Worm (Caenorhabditis elegans) whole organism, L4 larva: ENCODE measurements around the gene T27E7.1.

ENCODE experiments used
- D1046.2 ChIP-seq: fragments of 200-800 bp; sonication (Bioruptor generic); IDR thresholded peaks from 2 replicates; pipeline ENCODE4 v1.3.6; 2022; ENCODE audit warnings: missing genetic modification characterization, missing compliant biosample characterization
- F10B5.3 ChIP-seq: sonication (generic microtip); optimal IDR thresholded peaks from 2 replicates; lab custom pipeline; 2016; ENCODE audit warnings: mild to moderate bottlenecking, missing genetic modification characterization, missing compliant biosample characterization
- F37D6.2 ChIP-seq: sonication (generic microtip); optimal IDR thresholded peaks from 2 replicates; lab custom pipeline; 2016; ENCODE audit warnings: mild to moderate bottlenecking, missing genetic modification characterization, missing compliant biosample characterization
- R02D3.7 ChIP-seq: fragments of 150-350 bp; sonication (generic microtip); optimal IDR thresholded peaks from 3 replicates; lab custom pipeline; 2014; ENCODE audit warnings: missing biosample characterization, missing genetic modification characterization
- Y105C5A.15 ChIP-seq: fragments of 200-800 bp; sonication (Bioruptor generic); IDR thresholded peaks from 2 replicates; pipeline ENCODE4 v1.3.6; 2022; ENCODE audit warnings: missing genetic modification characterization, missing compliant biosample characterization
- Y5F2A.4 ChIP-seq: fragments of 200-800 bp; sonication (Bioruptor generic); optimal IDR thresholded peaks from 2 replicates; lab custom pipeline; 2018; ENCODE audit warnings: mild to moderate bottlenecking, missing genetic modification characterization, missing compliant biosample characterization
- Y75B8A.6 ChIP-seq: fragments of 200-800 bp; sonication (Bioruptor generic); IDR thresholded peaks from 2 replicates; pipeline ENCODE4 v1.3.6; 2022; ENCODE audit warnings: missing genetic modification reagents, missing genetic modification characterization, missing compliant biosample characterization
- ZK337.2 ChIP-seq: fragments of 200-800 bp; sonication (Bioruptor generic); IDR thresholded peaks from 2 replicates; pipeline ENCODE4 v1.3.6; 2022; ENCODE audit warnings: missing genetic modification reagents, missing genetic modification characterization, missing compliant biosample characterization
- ZK546.5 ChIP-seq, 2 experiments: sonication (generic microtip); optimal IDR thresholded peaks; 2 replicates each; lab custom pipeline; 2017; ENCODE audit warnings: missing biosample characterization in 2 of 2, missing genetic modification characterization in 2 of 2
- ceh-20 ChIP-seq: fragments of 200-800 bp; sonication (Bioruptor generic); IDR thresholded peaks from 2 replicates; pipeline ENCODE4 v1.3.6; 2022; ENCODE audit warnings: missing genetic modification reagents, missing genetic modification characterization, missing compliant biosample characterization
- ceh-28 ChIP-seq: fragments of 150-350 bp; optimal IDR thresholded peaks from 2 replicates; lab custom pipeline; 2014; ENCODE audit warnings: missing biosample characterization, missing genetic modification reagents, missing genetic modification characterization
- ceh-62 ChIP-seq: sonication (generic microtip); optimal IDR thresholded peaks from 2 replicates; lab custom pipeline; 2017; ENCODE audit warnings: missing biosample characterization, missing genetic modification characterization
- ces-1 ChIP-seq: fragments of 150-350 bp; sonication (generic microtip); optimal IDR thresholded peaks from 4 replicates; lab custom pipeline; 2014; ENCODE audit warnings: missing biosample characterization, missing genetic modification reagents, missing genetic modification characterization
- ctbp-1 ChIP-seq: fragments of 200-800 bp; sonication (Bioruptor generic); IDR thresholded peaks from 2 replicates; pipeline ENCODE4 v1.3.6; 2022; ENCODE audit warnings: missing genetic modification reagents, missing genetic modification characterization, missing compliant biosample characterization
- daf-12 ChIP-seq: fragments of 150-350 bp; optimal IDR thresholded peaks from 2 replicates; lab custom pipeline; 2014; ENCODE audit warnings: missing biosample characterization, missing genetic modification reagents, missing genetic modification characterization
- dve-1 ChIP-seq: sonication (generic microtip); optimal IDR thresholded peaks from 2 replicates; lab custom pipeline; 2017; ENCODE audit warnings: antibody characterized with exemption, mild to moderate bottlenecking, missing genetic modification characterization, missing compliant biosample characterization; ENCODE audit not compliant: insufficient read depth
- egl-27 ChIP-seq: sonication (generic microtip); optimal IDR thresholded peaks from 3 replicates; lab custom pipeline; 2017; ENCODE audit warnings: missing biosample characterization, missing genetic modification reagents, missing genetic modification characterization
- egl-43 ChIP-seq: fragments of 200-800 bp; sonication (Bioruptor generic); IDR thresholded peaks from 2 replicates; pipeline ENCODE4 v1.3.6; 2022; ENCODE audit warnings: missing genetic modification reagents, missing genetic modification characterization, missing compliant biosample characterization
- lim-7 ChIP-seq: fragments of 200-800 bp; sonication (Bioruptor generic); IDR thresholded peaks from 2 replicates; pipeline ENCODE4 v1.3.6; 2022; ENCODE audit warnings: missing genetic modification characterization, missing compliant biosample characterization
- lin-1 ChIP-seq: fragments of 200-800 bp; sonication (Bioruptor generic); IDR thresholded peaks from 2 replicates; pipeline ENCODE4 v1.3.6; 2022; ENCODE audit warnings: missing genetic modification reagents, missing genetic modification characterization, missing compliant biosample characterization
- lin-13 ChIP-seq: fragments of 150-350 bp; optimal IDR thresholded peaks from 2 replicates; lab custom pipeline; 2014; ENCODE audit warnings: missing biosample characterization, missing genetic modification reagents, missing genetic modification characterization
- lin-15B ChIP-seq: fragments of 150-350 bp; sonication (generic microtip); optimal IDR thresholded peaks from 3 replicates; lab custom pipeline; 2014; ENCODE audit warnings: missing biosample characterization, missing genetic modification characterization
- lin-38 ChIP-seq: fragments of 200-800 bp; sonication (Bioruptor generic); IDR thresholded peaks from 2 replicates; pipeline ENCODE4 v1.3.6; 2022; ENCODE audit warnings: missing genetic modification reagents, missing genetic modification characterization, missing compliant biosample characterization
- madf-5 ChIP-seq, 2 experiments: fragments of 200-800 bp; sonication (Bioruptor generic); IDR thresholded peaks; 2 replicates each; pipeline ENCODE4 v1.3.6; 2022; ENCODE audit warnings: missing compliant biosample characterization in 2 of 2, missing genetic modification characterization in 2 of 2
- madf-9 ChIP-seq: fragments of 200-800 bp; sonication (Bioruptor generic); conservative IDR thresholded peaks from 2 replicates; pipeline ENCODE4 v1.3.6; 2022; ENCODE audit warnings: missing genetic modification reagents, missing genetic modification characterization, missing compliant biosample characterization
- mes-2 ChIP-seq: sonication (generic microtip); optimal IDR thresholded peaks from 2 replicates; lab custom pipeline; 2016; ENCODE audit warnings: missing genotype, mild to moderate bottlenecking, missing genetic modification characterization, missing compliant biosample characterization; ENCODE audit not compliant: poor library complexity, severe bottlenecking
- mxl-2 ChIP-seq: fragments of 200-800 bp; sonication (Bioruptor generic); conservative IDR thresholded peaks from 2 replicates; pipeline ENCODE4 v1.3.6; 2022; ENCODE audit warnings: missing genetic modification reagents, missing genetic modification characterization, missing compliant biosample characterization
- mxl-3 ChIP-seq: fragments of 200-800 bp; sonication (Bioruptor generic); optimal IDR thresholded peaks from 2 replicates; lab custom pipeline; 2018; ENCODE audit warnings: mild to moderate bottlenecking, missing genetic modification characterization, missing compliant biosample characterization
- nhr-10 ChIP-seq: fragments of 150-350 bp; optimal IDR thresholded peaks from 2 replicates; lab custom pipeline; 2014; ENCODE audit warnings: missing biosample characterization, missing genetic modification characterization
- nhr-41 ChIP-seq: fragments of 200-800 bp; sonication (Bioruptor generic); IDR thresholded peaks from 2 replicates; pipeline ENCODE4 v1.3.6; 2022; ENCODE audit warnings: missing genetic modification reagents, missing genetic modification characterization, missing compliant biosample characterization
- nhr-42 ChIP-seq: fragments of 200-800 bp; sonication (Bioruptor generic); IDR thresholded peaks from 2 replicates; pipeline ENCODE4 v1.3.6; 2022; ENCODE audit warnings: missing genetic modification characterization, missing compliant biosample characterization
- pha-4 ChIP-seq, 2 experiments: fragments of 150-350 bp in 1 of 2; fragments of 200-800 bp in 1 of 2; sonication (Bioruptor generic) in 1 of 2; IDR thresholded peaks in 1 of 2; optimal IDR thresholded peaks in 1 of 2; 2 replicates each; pipeline versions ENCODE4 v1.3.6 to Lab custom; 2014 to 2022; ENCODE audit warnings: missing genetic modification characterization in 2 of 2, missing genetic modification reagents in 2 of 2, missing biosample characterization in 1 of 2, missing compliant biosample characterization in 1 of 2
- pqm-1 ChIP-seq: sonication (generic microtip); optimal IDR thresholded peaks from 2 replicates; lab custom pipeline; 2017; ENCODE audit warnings: missing biosample characterization, missing genetic modification characterization
- rbr-2 ChIP-seq: sonication (generic microtip); optimal IDR thresholded peaks from 2 replicates; lab custom pipeline; 2016; ENCODE audit warnings: missing genotype, missing genetic modification characterization, missing compliant biosample characterization
- saeg-2 ChIP-seq: fragments of 200-800 bp; sonication (Bioruptor generic); IDR thresholded peaks from 2 replicates; pipeline ENCODE4 v1.3.6; 2022; ENCODE audit warnings: missing genetic modification reagents, missing genetic modification characterization, missing compliant biosample characterization
- set-16 ChIP-seq: fragments of 200-800 bp; sonication (Bioruptor generic); IDR thresholded peaks from 2 replicates; pipeline ENCODE4 v1.3.6; 2022; ENCODE audit warnings: missing genetic modification reagents, missing genetic modification characterization, missing compliant biosample characterization
- snpc-1.2 ChIP-seq: fragments of 200-800 bp; sonication (Bioruptor generic); IDR thresholded peaks from 2 replicates; pipeline ENCODE4 v1.3.6; 2022; ENCODE audit warnings: missing genetic modification reagents, missing genetic modification characterization, missing compliant biosample characterization
- unc-62 ChIP-seq, 3 experiments: fragments of 150-350 bp in 1 of 3; sonication (generic microtip); optimal IDR thresholded peaks in 2 of 3; peaks in 1 of 3; 1 replicate in 1 of 3; 2 replicates in 2 of 3; lab custom pipeline; 2014 to 2017; ENCODE audit warnings: missing biosample characterization in 3 of 3, missing genetic modification characterization in 3 of 3, missing genetic modification reagents in 3 of 3, missing genotype in 1 of 3
- zag-1 ChIP-seq: fragments of 150-350 bp; optimal IDR thresholded peaks from 2 replicates; lab custom pipeline; 2014; ENCODE audit warnings: missing biosample characterization, missing genetic modification characterization
- zip-11 ChIP-seq: fragments of 200-800 bp; sonication (Bioruptor generic); IDR thresholded peaks from 2 replicates; pipeline ENCODE4 v1.3.6; 2022; ENCODE audit warnings: missing genetic modification characterization, missing compliant biosample characterization
- ztf-11 ChIP-seq: fragments of 150-350 bp; optimal IDR thresholded peaks from 2 replicates; lab custom pipeline; 2014; ENCODE audit warnings: missing biosample characterization, missing genetic modification characterization

The T27E7.1 gene

DNA sequence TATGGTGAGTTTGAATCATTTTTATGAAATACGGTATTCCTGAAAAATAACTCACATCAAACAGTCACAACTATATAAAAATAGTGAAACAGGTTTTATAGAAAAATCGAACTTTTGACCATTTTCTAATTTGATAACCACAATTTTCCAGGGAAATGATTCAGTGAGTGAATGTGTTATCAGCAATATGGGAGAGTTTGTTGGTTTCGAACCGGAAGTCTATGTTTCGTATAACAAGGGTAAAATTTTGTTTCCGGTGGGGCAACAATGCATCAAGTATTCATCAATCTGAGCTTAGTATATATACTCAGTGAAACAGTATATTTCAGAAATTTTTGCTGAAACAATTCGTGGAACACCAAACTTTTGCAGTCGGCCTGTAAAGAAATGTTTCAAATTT, 36.1 kb upstream of the T27E7.1 start (continued):
- TF ChIP-seq saeg-2 (no peak), pqm-1 (tag; lab: Kevin White, UChicago) (peak; percentile 47), nhr-42 (GFP tag; lab: Robert Waterston, UW) (no peak), lin-13 (no peak)
- TF ChIP-seq, all 104 proteins: peak for 4

DNA sequence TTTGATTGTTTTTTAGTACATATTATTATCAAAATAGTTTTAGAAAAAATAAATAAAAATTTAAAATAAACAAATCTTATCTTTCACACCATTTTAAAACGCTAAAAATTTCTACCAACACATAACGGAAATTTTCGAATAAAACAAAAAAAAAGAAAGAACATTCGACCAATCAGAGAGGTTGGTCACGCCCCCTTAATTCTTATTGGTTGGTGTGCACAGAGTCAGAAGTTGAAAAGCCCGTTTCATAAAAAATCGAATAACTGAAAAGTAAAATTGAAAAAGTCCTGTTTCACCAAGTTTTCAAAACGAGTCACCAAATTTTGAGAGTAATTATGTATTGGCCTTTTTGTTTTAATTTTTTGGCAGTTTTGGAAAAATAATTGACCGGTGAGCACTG, 28.4 kb upstream of the T27E7.1 start:
- TF ChIP-seq pha-4 (GFP tag; IDR thresholded peaks at IDR 0.05; lab: Robert Waterston, UW) (no peak), pha-4 (tag; optimal IDR thresholded peaks at IDR 0.05; lab: Kevin White, UChicago) (no peak), ZK546.5 (tag; optimal IDR thresholded peaks at IDR 0.05; lab: Kevin White, UChicago) (no peak), lin-1 (GFP tag; lab: Robert Waterston, UW) (no peak), Y75B8A.6 (GFP tag; lab: Robert Waterston, UW) (no peak), nhr-41 (GFP tag; lab: Robert Waterston, UW) (no peak), daf-12 (tag; lab: Kevin White, UChicago) (no peak), R02D3.7 (tag; lab: Kevin White, UChicago) (no peak), mes-2 (tag; lab: Kevin White, UChicago) (no peak), unc-62 (GFP tag; optimal IDR thresholded peaks at IDR 0.05 in 1 of 2; lab: Kevin White, UChicago) (no peak), unc-62 (tag; optimal IDR thresholded peaks at IDR 0.05; lab: Kevin White, UChicago) (no peak), lim-7 (no peak), mxl-2 (GFP tag; lab: Robert Waterston, UW) (no peak), zip-11 (GFP tag; lab: Robert Waterston, UW) (no peak), ctbp-1 (GFP tag; lab: Robert Waterston, UW) (no peak)

DNA sequence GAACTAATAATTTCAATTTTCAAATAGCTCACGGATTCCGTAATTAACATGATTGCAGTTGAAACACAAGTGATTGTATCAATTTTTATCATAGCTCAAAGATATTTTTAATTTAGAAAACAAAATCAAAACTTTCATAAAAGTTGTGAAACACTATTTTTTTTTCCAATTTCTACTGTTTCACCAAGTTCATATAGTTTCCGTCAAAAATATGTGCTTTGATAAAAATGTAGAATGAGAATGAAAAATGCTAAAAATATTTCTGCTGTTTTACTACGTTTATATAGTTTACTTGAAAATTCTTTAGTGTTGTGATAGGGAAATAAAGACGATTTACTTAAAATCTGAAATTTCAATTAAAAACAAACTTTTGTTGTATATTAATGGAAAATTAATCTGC, 24.1 kb upstream of the T27E7.1 start:
- TF ChIP-seq unc-62 (GFP tag; optimal IDR thresholded peaks at IDR 0.05 in 1 of 2; lab: Kevin White, UChicago) (peak in 1 of 2 experiments; percentile 49), unc-62 (tag; optimal IDR thresholded peaks at IDR 0.05; lab: Kevin White, UChicago) (no peak), lin-38 (GFP tag; lab: Robert Waterston, UW) (no peak), ceh-20 (GFP tag; lab: Robert Waterston, UW) (no peak), lin-15B (tag; lab: Kevin White, UChicago) (no peak), snpc-1.2 (GFP tag; lab: Robert Waterston, UW) (peak; percentile 74), mxl-3 (GFP tag; lab: Kevin White, UChicago) (no peak)

DNA sequence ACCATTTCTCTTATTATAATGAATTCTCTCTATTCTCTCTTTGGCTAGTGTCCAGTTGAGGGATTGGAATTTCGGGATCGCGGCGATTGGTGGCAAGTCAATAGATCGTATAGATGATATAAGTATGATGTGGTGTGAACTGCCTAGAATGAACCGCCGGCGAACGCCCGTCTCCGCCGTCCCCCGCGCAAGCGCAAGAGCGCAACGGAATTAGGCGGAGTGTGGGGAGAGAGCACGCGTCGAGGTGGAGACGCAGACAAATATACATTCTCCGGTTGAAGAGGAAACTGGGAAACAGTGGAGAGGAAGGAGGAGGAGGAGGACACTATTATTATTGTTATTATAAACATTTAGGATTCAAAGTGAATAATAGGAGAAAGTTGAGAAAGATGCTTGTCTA, 23.1 kb upstream of the T27E7.1 start:
- TF ChIP-seq set-16 (peak; percentile 61), F10B5.3 (tag; lab: Kevin White, UChicago) (peak; percentile 41), pha-4 (GFP tag; IDR thresholded peaks at IDR 0.05; lab: Robert Waterston, UW) (no peak), pha-4 (tag; optimal IDR thresholded peaks at IDR 0.05; lab: Kevin White, UChicago) (no peak), rbr-2 (peak; percentile 19)

DNA sequence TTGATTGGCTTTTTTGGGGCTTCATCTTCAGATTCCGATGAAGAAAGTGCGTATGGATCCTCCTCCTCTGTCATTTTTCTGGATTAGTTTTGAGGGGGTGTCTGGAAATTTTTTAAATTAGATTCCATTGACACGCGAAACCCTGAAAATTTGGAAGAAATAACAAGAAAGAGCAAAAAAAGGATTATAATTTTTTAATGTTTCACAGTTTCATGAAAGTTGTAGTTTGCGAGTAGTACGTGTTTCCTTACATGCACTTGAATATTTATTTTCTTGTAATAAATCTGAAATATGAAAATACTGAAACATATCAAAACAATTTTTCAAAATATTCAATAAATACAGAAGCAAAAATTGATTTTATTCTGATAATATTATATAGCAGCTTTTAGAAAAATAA, 14.5 kb upstream of the T27E7.1 start, which contains the start of gene tag-273:
TSS of gene tag-273 (minus strand) at position 101 of the 400 bp plus-strand sequence.
- TF ChIP-seq nhr-42 (GFP tag; lab: Robert Waterston, UW) (no peak), ZK337.2 (GFP tag; lab: Robert Waterston, UW) (no peak), ztf-11 (no peak), madf-9 (no peak), mes-2 (tag; lab: Kevin White, UChicago) (no peak), ceh-62 (tag; lab: Kevin White, UChicago) (no peak), madf-5 (GFP tag; IDR thresholded peaks at IDR 0.05; lab: Robert Waterston, UW) (no peak), Y5F2A.4 (GFP tag; lab: Kevin White, UChicago) (no peak), F37D6.2 (no peak), nhr-10 (tag; lab: Kevin White, UChicago) (no peak), zag-1 (tag; lab: Kevin White, UChicago) (no peak), Y105C5A.15 (GFP tag; lab: Robert Waterston, UW) (no peak), lin-38 (GFP tag; lab: Robert Waterston, UW) (no peak), ceh-28 (tag; lab: Kevin White, UChicago) (no peak), egl-43 (GFP tag; lab: Robert Waterston, UW) (no peak), ces-1 (GFP tag; lab: Kevin White, UChicago) (no peak), D1046.2 (GFP tag; lab: Robert Waterston, UW) (no peak), egl-27 (no peak), dve-1 (tag; lab: Kevin White, UChicago) (no peak)
